Worm (Caenorhabditis elegans): ENCODE data around the gene M03A8.3.

M03A8.3 gene

ce11 chrX:6792281-6793003 is 7.4 kb upstream of the M03A8.3 start (continued):
- TF ChIP-seq B0261.1 (tag; optimal IDR thresholded peaks at IDR 0.05) (no peak), cebp-1 (GFP tag; IDR thresholded peaks at IDR 0.05) (0 out of 2 replicates have a peak, but pooled peaks have one; percentile 27), cebp-1 (tag; optimal IDR thresholded peaks at IDR 0.05) (peak; percentile 31), hlh-12 (tag; optimal IDR thresholded peaks at IDR 0.05) (no peak), madf-10 (tag; optimal IDR thresholded peaks at IDR 0.05) (peak; percentile 68), atf-7 (tag; optimal IDR thresholded peaks at IDR 0.05) (peak; percentile 23), let-526 (GFP tag; IDR thresholded peaks at IDR 0.05) (0 out of 2 replicates have a peak, but pooled peaks have one; percentile 15), Y56A3A.18 (GFP tag; IDR thresholded peaks at IDR 0.05) (peak; percentile 65; the same call in 1 of the 2 replicates), aptf-2 (GFP tag; conservative IDR thresholded peaks at IDR 0.05) (no peak), ceh-27 (GFP tag; optimal IDR thresholded peaks at IDR 0.05) (no peak), him-1 (tag; optimal IDR thresholded peaks at IDR 0.05) (no peak), ceh-58 (GFP tag; IDR thresholded peaks at IDR 0.05) (no peak), lsl-1 (GFP tag; optimal IDR thresholded peaks at IDR 0.05) (no peak), attf-3 (GFP tag; conservative IDR thresholded peaks at IDR 0.05) (no peak), ZK185.1 (tag; optimal IDR thresholded peaks at IDR 0.05; ENCODE audit: poor library complexity, severe bottlenecking) (peak; percentile 8), hmg-1.2 (GFP tag; IDR thresholded peaks at IDR 0.05) (no peak; the same call in 1 of the 2 replicates), B0019.2 (GFP tag; conservative IDR thresholded peaks at IDR 0.05) (no peak), K12H6.12 (tag; optimal IDR thresholded peaks at IDR 0.05) (no peak), nfyb-1 (GFP tag; IDR thresholded peaks at IDR 0.05) (peak; percentile 75; the same call in 1 of the 2 replicates), aptf-3 (GFP tag; IDR thresholded peaks at IDR 0.05) (no peak)

- TF ChIP-seq cebp-1 (GFP tag; IDR thresholded peaks at IDR 0.05), result no peak
- TF ChIP-seq cebp-1 (tag; optimal IDR thresholded peaks at IDR 0.05), result peak; percentile 48
- peak; percentile 28 for TF ChIP-seq nhr-80 (tag; optimal IDR thresholded peaks at IDR 0.05)
- no peak for TF ChIP-seq egl-44 (GFP tag; IDR thresholded peaks at IDR 0.05)
Observed at ce11 chrX:6795843-6796521, 3.9 kb upstream of the M03A8.3 start.

- TF ChIP-seq fkh-3 (tag; optimal IDR thresholded peaks at IDR 0.05), result no peak
- TF ChIP-seq madf-8 (GFP tag; conservative IDR thresholded peaks at IDR 0.05), result no peak
- no peak for TF ChIP-seq ceh-27 (GFP tag; optimal IDR thresholded peaks at IDR 0.05)
- no peak for TF ChIP-seq attf-3 (GFP tag; conservative IDR thresholded peaks at IDR 0.05)
- TF ChIP-seq unc-62 (GFP tag; optimal IDR thresholded peaks at IDR 0.05), result no peak
- TF ChIP-seq mcd-1 (GFP tag; IDR thresholded peaks at IDR 0.05), result no peak
- TF ChIP-seq B0019.2 (GFP tag; conservative IDR thresholded peaks at IDR 0.05), result no peak
- TF ChIP-seq die-1 (tag; optimal IDR thresholded peaks at IDR 0.05), result no peak
- no peak for TF ChIP-seq attf-5 (GFP tag; optimal IDR thresholded peaks at IDR 0.05)
- TF ChIP-seq F10E7.11 (tag; optimal IDR thresholded peaks at IDR 0.05), result no peak
- no peak for TF ChIP-seq akir-1 (GFP tag; optimal IDR thresholded peaks at IDR 0.05)
- TF ChIP-seq unc-130 (GFP tag; optimal IDR thresholded peaks at IDR 0.05), result no peak
- no peak for TF ChIP-seq aptf-3 (GFP tag; IDR thresholded peaks at IDR 0.05)
- TF ChIP-seq somi-1 (GFP tag; optimal IDR thresholded peaks at IDR 0.05), result no peak
- TF ChIP-seq ztf-26 (tag; optimal IDR thresholded peaks at IDR 0.05), result no peak
- no peak for TF ChIP-seq egrh-3 (GFP tag; IDR thresholded peaks at IDR 0.05)
- TF ChIP-seq D2030.7 (GFP tag; IDR thresholded peaks at IDR 0.05), result no peak
Observed at ce11 chrX:6801546-6801945, 1.7 kb downstream of the M03A8.3 start.
